Fruit fly (Drosophila melanogaster) whole organism: ENCODE data around the gene CG4956.

Experiments used
- CG8478 ChIP-seq: fragments of >200 bp; optimal IDR thresholded peaks from 2 replicates; lab custom pipeline; 2018; ENCODE audit warnings: inconsistent platforms
- pan ChIP-seq: fragments of >200 bp; optimal IDR thresholded peaks from 2 replicates; lab custom pipeline; 2017
- psq ChIP-seq: fragments of >200 bp; optimal IDR thresholded peaks from 2 replicates; lab custom pipeline; 2017
- usp ChIP-seq: fragments of >200 bp; optimal IDR thresholded peaks from 2 replicates; lab custom pipeline; 2017; ENCODE audit warnings: missing biosample characterization, missing genetic modification characterization, mixed read lengths

DNA sequence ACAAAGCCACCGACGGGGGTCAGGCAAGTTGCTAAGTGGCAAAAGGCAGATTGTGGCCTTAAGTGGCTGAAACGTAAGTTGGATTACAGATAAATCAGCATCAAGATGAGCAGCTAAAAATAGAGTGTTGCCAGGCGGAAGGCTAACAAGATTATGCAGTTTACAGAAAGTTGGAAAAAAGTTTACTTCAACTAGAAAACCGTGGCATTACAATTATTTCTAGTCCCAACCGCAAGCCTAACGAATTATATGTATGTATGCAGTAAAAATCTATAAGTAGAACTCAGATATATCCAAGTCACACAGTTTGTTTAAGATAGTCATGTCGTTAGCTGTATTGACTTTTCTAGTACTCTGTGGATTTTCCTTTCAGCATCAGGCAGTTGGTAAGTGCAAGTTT, 28.0 kb upstream of the CG4956 start, which contains the start of gene BG642167:
- TF ChIP-seq usp (GFP tag; lab: Kevin White, UChicago) (no peak), psq (no peak), pan (no peak), CG8478 (lab: Kevin White, UChicago) (no peak)
